Worm (Caenorhabditis elegans): ENCODE data around the gene F41G3.10.
A peak's percentile ranks its signal among the peaks of the same experiment; 100 is the strongest.

F41G3.10 gene

ce11 chrII:6776418-6777034 lies 27.2 kb upstream of the F41G3.10 start, which contains the start of gene ssup-72 (continued):
- no peak for TF ChIP-seq fkh-3 (tag; optimal IDR thresholded peaks at IDR 0.05)
- no peak for TF ChIP-seq nfya-2 (GFP tag; IDR thresholded peaks at IDR 0.05)
- no peak for TF ChIP-seq snpc-1.1 (tag; optimal IDR thresholded peaks at IDR 0.05; ENCODE audit: insufficient read depth)
- no peak for TF ChIP-seq T07F8.4 (tag; optimal IDR thresholded peaks at IDR 0.05)
- no peak for TF ChIP-seq lir-1 (GFP tag; conservative IDR thresholded peaks at IDR 0.05)
- no peak for TF ChIP-seq attf-6 (GFP tag; IDR thresholded peaks at IDR 0.05)
- TF ChIP-seq mxl-1 (tag; optimal IDR thresholded peaks at IDR 0.05), result no peak
- 0 out of 2 replicates have a peak, but pooled peaks have one; percentile 31 for TF ChIP-seq madf-3 (GFP tag; IDR thresholded peaks at IDR 0.05)
- TF ChIP-seq lsy-27 (tag; optimal IDR thresholded peaks at IDR 0.05; ENCODE audit: borderline replicate concordance, insufficient read depth), result no peak
- no peak for TF ChIP-seq ztf-22 (GFP tag; optimal IDR thresholded peaks at IDR 0.05)
- TF ChIP-seq B0261.1 (tag; optimal IDR thresholded peaks at IDR 0.05), result no peak
- TF ChIP-seq somi-1 (GFP tag; optimal IDR thresholded peaks at IDR 0.05), result no peak
- TF ChIP-seq dox-1 (GFP tag; IDR thresholded peaks at IDR 0.05), result peak; percentile 81
- TF ChIP-seq hrde-1 (tag; optimal IDR thresholded peaks at IDR 0.05; ENCODE audit: borderline replicate concordance), result no peak
- no peak for TF ChIP-seq F22D6.2 (tag; optimal IDR thresholded peaks at IDR 0.05)
- peak; percentile 78 for TF ChIP-seq lin-54 (GFP tag; optimal IDR thresholded peaks at IDR 0.05)
- no peak for TF ChIP-seq hlh-12 (tag; optimal IDR thresholded peaks at IDR 0.05)
- TF ChIP-seq xnd-1 (tag; optimal IDR thresholded peaks at IDR 0.05), result peak; percentile 41
- TF ChIP-seq ztf-25 (GFP tag; IDR thresholded peaks at IDR 0.05), result 0 out of 2 replicates have a peak, but pooled peaks have one; percentile 6
- TF ChIP-seq cebp-2 (GFP tag; IDR thresholded peaks at IDR 0.05), result no peak
- no peak for TF ChIP-seq atf-7 (tag; optimal IDR thresholded peaks at IDR 0.05)
- no peak for TF ChIP-seq cebp-1 (GFP tag; IDR thresholded peaks at IDR 0.05)
- no peak for TF ChIP-seq cebp-1 (tag; optimal IDR thresholded peaks at IDR 0.05)
- TF ChIP-seq hlh-26 (GFP tag; conservative IDR thresholded peaks at IDR 0.05), result no peak
- TF ChIP-seq rcor-1 (GFP tag; IDR thresholded peaks at IDR 0.05), result no peak
- TF ChIP-seq F52B5.7 (tag; optimal IDR thresholded peaks at IDR 0.05), result no peak
- no peak for TF ChIP-seq F55B11.4 (tag; optimal IDR thresholded peaks at IDR 0.05; ENCODE audit: borderline replicate concordance, insufficient read depth)
- no peak for TF ChIP-seq lin-26 (GFP tag; IDR thresholded peaks at IDR 0.05)
- no peak for TF ChIP-seq ceh-79 (tag; optimal IDR thresholded peaks at IDR 0.05)
- no peak for TF ChIP-seq zim-3 (tag; optimal IDR thresholded peaks at IDR 0.05)
- TF ChIP-seq egl-44 (GFP tag; IDR thresholded peaks at IDR 0.05), result no peak
- peak; percentile 48 for TF ChIP-seq efl-1 (GFP tag; optimal IDR thresholded peaks at IDR 0.05)
- no peak for TF ChIP-seq ceh-40 (GFP tag; IDR thresholded peaks at IDR 0.05)
- no peak for TF ChIP-seq B0019.2 (GFP tag; conservative IDR thresholded peaks at IDR 0.05)
- TF ChIP-seq ekl-4 (GFP tag; IDR thresholded peaks at IDR 0.05), result no peak
- TF ChIP-seq Y53G8AR.9 (GFP tag; conservative IDR thresholded peaks at IDR 0.05), result no peak
- TF ChIP-seq chd-7 (tag; optimal IDR thresholded peaks at IDR 0.05), result no peak
- no peak for TF ChIP-seq nfya-1 (tag; optimal IDR thresholded peaks at IDR 0.05; ENCODE audit: borderline replicate concordance, insufficient read depth)
- no peak for TF ChIP-seq ztf-28 (GFP tag; IDR thresholded peaks at IDR 0.05)
- no peak for TF ChIP-seq snpc-1.3 (tag; optimal IDR thresholded peaks at IDR 0.05; ENCODE audit: insufficient read depth)
- TF ChIP-seq snpc-4 (GFP tag; optimal IDR thresholded peaks at IDR 0.05), result no peak
- TF ChIP-seq snpc-4 (tag; optimal IDR thresholded peaks at IDR 0.05), result peak in 2 of 4 experiments; percentile 8 to 33
- 0 out of 2 replicates have a peak, but pooled peaks have one; percentile 32 for TF ChIP-seq K11D2.4 (GFP tag; IDR thresholded peaks at IDR 0.05)
- peak; percentile 76 for TF ChIP-seq D2030.7 (GFP tag; IDR thresholded peaks at IDR 0.05)
- peak; percentile 8 for TF ChIP-seq tlf-1 (GFP tag; optimal IDR thresholded peaks at IDR 0.05)
- peak; percentile 60 for TF ChIP-seq lsl-1 (GFP tag; optimal IDR thresholded peaks at IDR 0.05)
- TF ChIP-seq nfyb-1 (GFP tag; IDR thresholded peaks at IDR 0.05), result peak; percentile 35; the same call in 1 of the 2 replicates
- no peak for TF ChIP-seq T26A5.8 (tag; optimal IDR thresholded peaks at IDR 0.05)

Data from whole organism, young adult.